Worm (Caenorhabditis elegans) whole organism, L2 larva: Measurements from ENCODE around the gene T05C3.6.

Experiments used
- C34F6.9 ChIP-seq: fragments of 150-350 bp; optimal IDR thresholded peaks from 2 replicates; lab custom pipeline; 2014; ENCODE audit warnings: missing biosample characterization, missing genetic modification characterization
- F13H6.1 ChIP-seq: sonication (generic microtip); optimal IDR thresholded peaks from 2 replicates; lab custom pipeline; 2016; ENCODE audit warnings: missing genetic modification characterization, missing compliant biosample characterization
- R02D3.7 ChIP-seq: fragments of 150-350 bp; optimal IDR thresholded peaks from 2 replicates; lab custom pipeline; 2014; ENCODE audit warnings: missing biosample characterization, missing genetic modification characterization
- Y55F3AM.14 ChIP-seq: fragments of 200-800 bp; sonication (Bioruptor generic); optimal IDR thresholded peaks from 2 replicates; lab custom pipeline; 2018; ENCODE audit warnings: mild to moderate bottlenecking, missing genetic modification characterization, missing compliant biosample characterization
- ZK546.5 ChIP-seq: sonication (generic microtip); optimal IDR thresholded peaks from 2 replicates; lab custom pipeline; 2017; ENCODE audit warnings: missing biosample characterization, missing genetic modification characterization
- aly-2 ChIP-seq: fragments of 150-350 bp; optimal IDR thresholded peaks from 2 replicates; lab custom pipeline; 2014; ENCODE audit warnings: missing biosample characterization, missing genetic modification characterization
- ama-1 ChIP-seq: fragments of 150-350 bp; optimal IDR thresholded peaks from 2 replicates; lab custom pipeline; 2018; ENCODE audit warnings: inconsistent platforms
- blmp-1 ChIP-seq: sonication (generic microtip); optimal IDR thresholded peaks from 2 replicates; lab custom pipeline; 2017; ENCODE audit warnings: missing genetic modification characterization, mild to moderate bottlenecking, missing compliant biosample characterization, antibody characterized with exemption, moderate library complexity; ENCODE audit not compliant: insufficient read depth
- ceh-16 ChIP-seq: fragments of 150-350 bp; optimal IDR thresholded peaks from 2 replicates; lab custom pipeline; 2014; ENCODE audit warnings: missing biosample characterization, missing genetic modification characterization
- crh-2 ChIP-seq: sonication (generic microtip); optimal IDR thresholded peaks from 2 replicates; lab custom pipeline; 2017; ENCODE audit warnings: missing biosample characterization, missing genetic modification characterization
- dmd-4 ChIP-seq: sonication (generic microtip); optimal IDR thresholded peaks from 2 replicates; lab custom pipeline; 2017; ENCODE audit warnings: missing biosample characterization, missing genetic modification characterization
- egl-27 ChIP-seq: sonication (generic microtip); optimal IDR thresholded peaks from 3 replicates; lab custom pipeline; 2017; ENCODE audit warnings: missing biosample characterization, missing genetic modification reagents, missing genetic modification characterization
- elt-1 ChIP-seq: fragments of 150-350 bp; optimal IDR thresholded peaks from 2 replicates; lab custom pipeline; 2014; ENCODE audit warnings: missing biosample characterization, missing genetic modification characterization
- elt-3 ChIP-seq: sonication (generic microtip); optimal IDR thresholded peaks from 2 replicates; lab custom pipeline; 2017; ENCODE audit warnings: missing biosample characterization, missing genetic modification characterization
- lin-11 ChIP-seq: fragments of 150-350 bp; sonication (generic microtip); optimal IDR thresholded peaks from 2 replicates; lab custom pipeline; 2014; ENCODE audit warnings: missing biosample characterization, missing genetic modification characterization, inconsistent platforms, mixed read lengths
- lin-13 ChIP-seq: fragments of 150-350 bp; optimal IDR thresholded peaks from 2 replicates; lab custom pipeline; 2014; ENCODE audit warnings: missing biosample characterization, missing genetic modification reagents, missing genetic modification characterization
- lsy-2 ChIP-seq, 2 experiments: fragments of 150-350 bp in 1 of 2; sonication (generic microtip) in 1 of 2; optimal IDR thresholded peaks; 2 replicates each; lab custom pipeline; 2014 to 2017; ENCODE audit warnings: missing biosample characterization in 2 of 2, missing genetic modification characterization in 2 of 2
- mab-5 ChIP-seq: fragments of 150-350 bp; optimal IDR thresholded peaks from 2 replicates; lab custom pipeline; 2014; ENCODE audit warnings: missing biosample characterization, missing genetic modification characterization
- mbf-1 ChIP-seq: sonication (generic microtip); optimal IDR thresholded peaks from 2 replicates; lab custom pipeline; 2017; ENCODE audit warnings: missing biosample characterization, missing genetic modification characterization
- mdl-1 ChIP-seq, 2 experiments: fragments of 150-350 bp in 1 of 2; sonication (generic microtip) in 1 of 2; optimal IDR thresholded peaks; 2 replicates each; lab custom pipeline; 2017; ENCODE audit warnings: missing biosample characterization in 2 of 2, missing genetic modification characterization in 2 of 2
- nhr-10 ChIP-seq: sonication (generic microtip); optimal IDR thresholded peaks from 2 replicates; lab custom pipeline; 2017; ENCODE audit warnings: missing biosample characterization, missing genetic modification characterization
- nhr-11 ChIP-seq: fragments of 150-350 bp; optimal IDR thresholded peaks from 2 replicates; lab custom pipeline; 2014; ENCODE audit warnings: missing biosample characterization, missing genetic modification characterization
- nhr-129 ChIP-seq: fragments of 150-350 bp; optimal IDR thresholded peaks from 2 replicates; lab custom pipeline; 2014; ENCODE audit warnings: missing biosample characterization, missing genetic modification characterization
- nhr-21 ChIP-seq: fragments of 150-350 bp; optimal IDR thresholded peaks from 2 replicates; lab custom pipeline; 2014; ENCODE audit warnings: missing biosample characterization, missing genetic modification characterization
- nhr-23 ChIP-seq: fragments of 150-350 bp; optimal IDR thresholded peaks from 2 replicates; lab custom pipeline; 2014; ENCODE audit warnings: missing biosample characterization, missing genetic modification reagents, missing genetic modification characterization
- nhr-25 ChIP-seq: fragments of 150-350 bp; sonication (generic microtip); optimal IDR thresholded peaks from 3 replicates; lab custom pipeline; 2014; ENCODE audit warnings: missing biosample characterization, missing genetic modification characterization
- nhr-6 ChIP-seq: fragments of 150-350 bp; optimal IDR thresholded peaks from 2 replicates; lab custom pipeline; 2014; ENCODE audit warnings: missing biosample characterization, missing genetic modification characterization
- nhr-77 ChIP-seq: fragments of 150-350 bp; optimal IDR thresholded peaks from 2 replicates; lab custom pipeline; 2014; ENCODE audit warnings: missing biosample characterization, missing genetic modification characterization
- peb-1 ChIP-seq: fragments of 150-350 bp; optimal IDR thresholded peaks from 2 replicates; lab custom pipeline; 2014; ENCODE audit warnings: missing biosample characterization, missing genetic modification characterization
- sem-4 ChIP-seq: fragments of 150-350 bp; optimal IDR thresholded peaks from 2 replicates; lab custom pipeline; 2014; ENCODE audit warnings: missing biosample characterization, missing genetic modification reagents, missing genetic modification characterization
- skn-1 ChIP-seq: sonication (generic microtip); optimal IDR thresholded peaks from 2 replicates; lab custom pipeline; 2017; ENCODE audit warnings: missing biosample characterization, missing genetic modification characterization
- sma-3 ChIP-seq: sonication (generic microtip); optimal IDR thresholded peaks from 2 replicates; lab custom pipeline; 2016; ENCODE audit warnings: missing genetic modification reagents, missing genetic modification characterization, missing compliant biosample characterization
- sma-9 ChIP-seq, 2 experiments: fragments of 150-350 bp in 1 of 2; sonication (generic microtip) in 1 of 2; optimal IDR thresholded peaks; 2 replicates each; lab custom pipeline; 2014 to 2016; ENCODE audit warnings: missing genetic modification characterization in 2 of 2, mild to moderate bottlenecking in 1 of 2, missing biosample characterization in 1 of 2, missing compliant biosample characterization in 1 of 2, missing genetic modification reagents in 1 of 2, moderate library complexity in 1 of 2
- unc-39 ChIP-seq: fragments of 150-350 bp; optimal IDR thresholded peaks from 2 replicates; lab custom pipeline; 2014; ENCODE audit warnings: missing biosample characterization, missing genetic modification characterization
- unc-55 ChIP-seq: fragments of 150-350 bp; sonication (generic microtip); optimal IDR thresholded peaks from 3 replicates; lab custom pipeline; 2014; ENCODE audit warnings: missing biosample characterization, missing genetic modification reagents, missing genetic modification characterization
- unc-62 ChIP-seq: fragments of 150-350 bp; optimal IDR thresholded peaks from 2 replicates; lab custom pipeline; 2014; ENCODE audit warnings: missing biosample characterization, missing genetic modification reagents, missing genetic modification characterization
- zag-1 ChIP-seq: fragments of 150-350 bp; optimal IDR thresholded peaks from 2 replicates; lab custom pipeline; 2014; ENCODE audit warnings: missing biosample characterization, missing genetic modification characterization
- ztf-1 ChIP-seq: fragments of 200-800 bp; sonication (Bioruptor generic); conservative IDR thresholded peaks from 2 replicates; pipeline ENCODE4 v1.3.6; 2022; ENCODE audit warnings: missing genetic modification characterization, missing compliant biosample characterization
- ztf-4 ChIP-seq: fragments of 150-350 bp; optimal IDR thresholded peaks from 2 replicates; lab custom pipeline; 2014; ENCODE audit warnings: missing biosample characterization, missing genetic modification characterization

Gene T05C3.6

DNA sequence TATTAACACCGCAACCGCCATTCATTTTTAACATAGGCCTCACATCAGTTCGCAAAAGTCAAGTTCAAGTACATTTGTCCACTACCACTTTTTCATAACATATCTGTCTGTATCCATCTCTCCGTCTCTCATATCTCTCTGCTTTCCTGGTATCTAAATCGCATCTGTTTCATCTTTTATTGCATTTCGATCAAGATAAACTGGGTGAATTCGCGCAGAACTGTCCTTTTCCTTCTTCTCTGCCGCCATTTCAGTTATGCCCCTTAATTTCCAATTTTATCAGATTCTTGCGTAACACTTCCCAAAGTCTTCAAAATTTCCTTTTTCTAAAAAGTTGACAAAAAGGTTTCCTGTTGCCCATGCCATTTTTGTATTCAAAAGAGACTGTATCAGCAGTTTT is 33.0 kb downstream of the T05C3.6 start:
- no peak for TF ChIP-seq ama-1 (lab: Kevin White, UChicago)
- TF ChIP-seq R02D3.7 (tag; lab: Kevin White, UChicago), result no peak
- peak; percentile 19 for TF ChIP-seq blmp-1
- peak; percentile 5 for TF ChIP-seq nhr-129
- no peak for TF ChIP-seq lsy-2 (tag; optimal IDR thresholded peaks at IDR 0.05; lab: Kevin White, UChicago)
- no peak for TF ChIP-seq nhr-21
- no peak for TF ChIP-seq lin-11
- TF ChIP-seq ZK546.5 (tag; lab: Kevin White, UChicago), result no peak
- peak; percentile 43 for TF ChIP-seq nhr-25
- TF ChIP-seq sma-9 (GFP tag; optimal IDR thresholded peaks at IDR 0.05; lab: Kevin White, UChicago), result peak; percentile 49
- no peak for TF ChIP-seq sma-9 (tag; optimal IDR thresholded peaks at IDR 0.05; lab: Kevin White, UChicago)
- no peak for TF ChIP-seq nhr-10
- no peak for TF ChIP-seq lin-13 (GFP tag; lab: Kevin White, UChicago)
- no peak for TF ChIP-seq mbf-1
- TF ChIP-seq unc-55 (GFP tag; lab: Kevin White, UChicago), result no peak
- TF ChIP-seq nhr-77 (tag; lab: Kevin White, UChicago), result no peak
- TF ChIP-seq unc-39 (tag; lab: Kevin White, UChicago), result no peak
- peak; percentile 74 for TF ChIP-seq nhr-23 (tag; lab: Kevin White, UChicago)
- TF ChIP-seq nhr-11 (tag; lab: Kevin White, UChicago), result no peak
- no peak for TF ChIP-seq elt-3 (tag; lab: Kevin White, UChicago)
- no peak for TF ChIP-seq F13H6.1
- no peak for TF ChIP-seq ztf-1 (GFP tag; lab: Robert Waterston, UW)
- TF ChIP-seq aly-2 (tag; lab: Kevin White, UChicago), result no peak
- no peak for TF ChIP-seq peb-1
- TF ChIP-seq sem-4 (tag; lab: Kevin White, UChicago), result peak; percentile 26
- TF ChIP-seq dmd-4 (tag; lab: Kevin White, UChicago), result no peak
- TF ChIP-seq elt-1 (tag; lab: Kevin White, UChicago), result peak; percentile 96
- TF ChIP-seq crh-2 (tag; lab: Kevin White, UChicago), result no peak
- TF ChIP-seq nhr-6 (tag; lab: Kevin White, UChicago), result no peak
- peak; percentile 94 for TF ChIP-seq ceh-16 (tag; lab: Kevin White, UChicago)
- no peak for TF ChIP-seq Y55F3AM.14 (GFP tag; lab: Kevin White, UChicago)

DNA sequence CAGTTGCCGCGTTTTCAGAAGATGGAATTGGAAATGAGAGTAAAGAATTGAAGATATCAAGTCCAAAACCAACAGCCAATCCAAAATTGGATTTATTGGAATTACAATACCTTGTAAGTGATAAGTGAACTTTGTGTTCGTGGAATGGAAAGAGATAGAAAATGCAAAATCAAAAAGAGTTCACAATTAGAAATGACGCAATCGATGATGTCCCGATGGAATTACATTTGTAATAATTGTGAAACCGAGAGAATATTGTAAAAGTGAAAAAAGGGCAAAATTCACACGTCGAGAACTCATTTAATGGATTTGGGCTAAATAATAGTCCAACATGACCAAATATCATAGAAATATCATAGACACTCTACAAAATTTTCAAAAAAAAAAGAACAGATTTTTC is 35.0 kb downstream of the T05C3.6 start:
- TF ChIP-seq ceh-16 (tag; lab: Kevin White, UChicago), result no peak
- TF ChIP-seq unc-39 (tag; lab: Kevin White, UChicago), result no peak
- TF ChIP-seq mab-5, result no peak
- no peak for TF ChIP-seq peb-1
- TF ChIP-seq nhr-25, result no peak
- TF ChIP-seq lin-11, result no peak
- TF ChIP-seq C34F6.9, result no peak
- no peak for TF ChIP-seq skn-1 (tag; lab: Kevin White, UChicago)
- no peak for TF ChIP-seq unc-62 (GFP tag; lab: Kevin White, UChicago)
- TF ChIP-seq zag-1 (tag; lab: Kevin White, UChicago), result no peak
- no peak for TF ChIP-seq R02D3.7 (tag; lab: Kevin White, UChicago)
- TF ChIP-seq elt-3 (tag; lab: Kevin White, UChicago), result no peak
- no peak for TF ChIP-seq sma-9 (GFP tag; optimal IDR thresholded peaks at IDR 0.05; lab: Kevin White, UChicago)
- TF ChIP-seq sma-9 (tag; optimal IDR thresholded peaks at IDR 0.05; lab: Kevin White, UChicago), result no peak
- TF ChIP-seq ZK546.5 (tag; lab: Kevin White, UChicago), result no peak
- TF ChIP-seq blmp-1, result no peak
- TF ChIP-seq mdl-1 (tag; optimal IDR thresholded peaks at IDR 0.05; lab: Kevin White, UChicago), result no peak
- no peak for TF ChIP-seq ztf-4
- TF ChIP-seq lin-13 (GFP tag; lab: Kevin White, UChicago), result no peak
- no peak for TF ChIP-seq nhr-23 (tag; lab: Kevin White, UChicago)
- TF ChIP-seq ama-1 (lab: Kevin White, UChicago), result no peak

DNA sequence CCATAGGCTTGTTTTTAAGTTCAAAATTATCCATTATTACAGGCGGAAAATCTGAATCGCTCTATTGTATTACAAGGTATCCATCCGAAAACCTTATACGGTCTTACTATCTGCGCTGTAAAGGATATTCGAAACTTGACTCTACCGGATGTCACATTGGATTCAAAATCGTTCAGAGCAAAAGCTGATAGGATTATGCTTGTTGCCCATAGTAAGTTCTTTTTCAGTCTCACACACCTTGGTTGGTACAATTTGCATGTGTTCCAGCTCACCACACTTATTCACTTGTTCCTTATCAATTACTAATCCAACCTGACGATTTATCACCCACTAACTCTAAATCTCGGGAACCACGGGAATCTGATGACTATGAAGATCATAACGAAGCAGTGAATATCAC is 37.4 kb downstream of the T05C3.6 start:
- no peak for TF ChIP-seq sma-3 (GFP tag; lab: Kevin White, UChicago)
- no peak for TF ChIP-seq mbf-1
- no peak for TF ChIP-seq F13H6.1
- peak; percentile 48 for TF ChIP-seq Y55F3AM.14 (GFP tag; lab: Kevin White, UChicago)
- no peak for TF ChIP-seq egl-27 (tag; lab: Kevin White, UChicago)
